Worm (Caenorhabditis elegans) whole organism, L4/young adult: Measurements from ENCODE around the gene C55B6.5.
A peak's percentile ranks its signal among the peaks of the same experiment; 100 is the strongest.

Source experiments
- W03F9.2 ChIP-seq: fragments of 150-350 bp; optimal IDR thresholded peaks from 2 replicates; lab custom pipeline; 2014; ENCODE audit warnings: missing biosample characterization, missing genetic modification characterization
- dao-5 ChIP-seq: sonication (generic microtip); optimal IDR thresholded peaks from 2 replicates; lab custom pipeline; 2016; ENCODE audit warnings: missing genotype, missing genetic modification characterization, moderate library complexity, missing compliant biosample characterization
- him-1 ChIP-seq: sonication (generic microtip); optimal IDR thresholded peaks from 2 replicates; lab custom pipeline; 2016; ENCODE audit warnings: missing genotype, missing genetic modification reagents, missing genetic modification characterization, missing compliant biosample characterization

Gene C55B6.5

ce11 chrX:7187602-7188001 is 17.5 kb downstream of the C55B6.5 start, which contains the start of gene C55B6.4:
Gene C55B6.4, minus strand, starts transcription at chrX:7187702.
- TF ChIP-seq him-1 (no peak), W03F9.2 (no peak), dao-5 (tag; lab: Kevin White, UChicago) (no peak)

DNA sequence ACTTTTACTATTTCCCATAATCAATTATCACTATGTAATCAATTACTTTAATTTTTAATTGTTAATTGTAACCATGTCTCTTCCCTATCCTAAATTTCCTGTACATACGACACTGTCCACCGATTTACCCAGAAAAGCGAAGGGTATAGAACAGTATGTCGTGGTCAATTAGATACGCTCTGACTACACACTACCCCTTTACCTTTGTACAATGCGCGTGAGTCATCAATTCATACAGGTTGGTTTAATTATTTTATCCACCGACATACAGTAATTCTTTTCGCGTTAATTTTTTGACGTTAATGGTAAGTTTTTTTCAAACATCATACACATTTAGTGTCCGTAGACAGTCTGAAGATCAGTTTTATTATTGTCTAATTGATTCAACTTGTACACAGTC is 23.5 kb downstream of the C55B6.5 start:
- TF ChIP-seq him-1 = no peak
- TF ChIP-seq W03F9.2 = peak; percentile 83

DNA sequence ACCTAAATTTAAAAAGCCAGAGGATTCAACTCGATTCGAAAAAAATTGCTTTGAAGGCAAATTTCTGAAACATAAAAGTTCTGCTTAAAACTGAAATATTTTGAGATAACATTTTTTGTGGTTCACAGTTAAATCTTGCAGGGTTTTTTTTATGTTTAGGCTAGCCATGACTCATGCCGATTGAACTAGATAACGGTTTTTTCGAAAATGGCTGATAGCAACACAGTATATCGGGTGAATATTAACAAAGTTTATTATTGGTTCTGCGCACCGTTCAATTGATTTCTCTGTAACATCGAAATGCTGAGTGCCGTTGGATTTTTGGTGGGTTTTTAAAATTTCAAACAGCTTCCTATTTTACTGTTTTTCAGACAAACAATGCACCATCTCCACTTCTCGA is 27.8 kb downstream of the C55B6.5 start, which contains the start of gene F43E12.1:
Gene F43E12.1, plus strand, starts transcription at position 301 of the 400 bp plus-strand sequence.
- TF ChIP-seq W03F9.2 (no peak), dao-5 (tag; lab: Kevin White, UChicago) (no peak), him-1 (no peak)

DNA sequence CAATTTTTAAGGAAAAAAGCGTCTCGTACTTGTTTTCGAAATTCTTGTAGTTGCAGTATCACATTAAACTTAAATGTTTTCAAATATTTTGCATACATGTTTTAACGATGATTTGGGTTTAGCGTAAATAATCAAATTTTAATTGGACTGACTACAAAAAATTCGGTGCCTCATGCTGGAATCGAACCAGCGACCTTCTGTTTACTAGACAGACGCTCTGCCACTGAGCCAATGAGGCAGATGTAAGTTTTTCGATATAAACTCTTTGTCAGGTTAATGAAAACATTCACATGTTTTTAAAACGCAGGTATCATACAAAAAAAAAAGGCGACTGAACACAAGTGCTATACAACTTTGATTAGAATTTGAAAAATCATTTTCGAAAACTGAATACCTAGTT is 28.3 kb downstream of the C55B6.5 start:
- TF ChIP-seq dao-5 (tag; lab: Kevin White, UChicago) (no peak), him-1 (no peak), W03F9.2 (no peak)

- TF ChIP-seq dao-5 (tag; lab: Kevin White, UChicago) (no peak), W03F9.2 (no peak), him-1 (no peak)
These were observed 29.7 kb downstream of the C55B6.5 start for ce11 chrX:7175389-7175788.

ce11 chrX:7170575-7171297 is 34.4 kb downstream of the C55B6.5 start, which contains the start of gene bar-1:
Gene bar-1, minus strand, starts transcription at chrX:7170625.
- TF ChIP-seq dao-5 (tag; lab: Kevin White, UChicago) = no peak
- TF ChIP-seq him-1 = no peak
- no peak for TF ChIP-seq W03F9.2

- TF ChIP-seq W03F9.2 (no peak), him-1 (no peak), dao-5 (tag; lab: Kevin White, UChicago) (no peak)
These were observed 42.3 kb downstream of the C55B6.5 start for ce11 chrX:7162764-7163163.

DNA sequence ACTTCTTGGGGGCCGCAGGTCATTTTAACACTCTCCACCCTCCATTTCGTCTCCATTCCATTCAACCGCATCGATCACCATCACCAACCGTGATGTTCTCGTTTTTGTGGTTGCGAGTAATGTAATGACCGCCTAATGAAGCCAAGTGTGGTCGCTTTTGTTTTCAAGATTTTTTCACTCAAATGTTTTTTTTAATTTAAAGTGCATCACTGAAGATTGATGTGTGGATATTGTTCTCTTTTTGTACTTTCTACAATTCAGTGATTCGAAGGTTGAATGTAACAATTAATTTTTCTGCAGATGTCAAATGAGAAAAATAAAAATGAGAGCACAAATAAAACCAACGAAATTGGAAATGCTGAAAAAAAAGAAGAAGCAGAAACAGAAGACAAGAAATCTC is 46.4 kb downstream of the C55B6.5 start, which contains the start of gene pgp-10:
Gene pgp-10, plus strand, starts transcription at position 301 of the 400 bp plus-strand sequence.
- TF ChIP-seq dao-5 (tag; lab: Kevin White, UChicago) (no peak), W03F9.2 (no peak), him-1 (no peak)

DNA sequence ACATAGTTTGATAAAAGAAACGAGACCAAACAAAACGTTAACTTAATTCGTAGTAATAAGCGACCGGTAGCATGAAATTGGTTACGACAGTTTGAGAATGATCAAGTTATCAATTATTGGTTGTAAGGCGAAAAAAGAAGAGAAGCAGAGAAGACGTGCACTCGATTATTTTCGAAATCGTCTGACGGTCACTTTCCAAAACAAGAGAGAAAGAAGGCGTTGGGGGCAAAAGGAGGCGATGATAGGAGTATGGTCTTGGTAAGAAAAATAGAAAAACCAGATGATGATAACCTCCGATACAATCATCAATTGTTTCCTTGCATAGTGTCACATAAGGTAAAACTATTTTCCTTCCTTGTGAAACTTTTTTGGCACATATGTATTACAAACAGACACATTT is 47.6 kb downstream of the C55B6.5 start:
- TF ChIP-seq him-1 (no peak), W03F9.2 (no peak), dao-5 (tag; lab: Kevin White, UChicago) (no peak)

ce11 chrX:7155879-7156278 is 49.2 kb downstream of the C55B6.5 start, which contains the start of gene C54D1.7:
Gene C54D1.7, minus strand, starts transcription at chrX:7156035.
- no peak for TF ChIP-seq him-1
- TF ChIP-seq dao-5 (tag; lab: Kevin White, UChicago) = no peak
- TF ChIP-seq W03F9.2 = no peak
